Worm (Caenorhabditis elegans): ENCODE measurements around the gene T25B6.3.

- TF ChIP-seq C16A3.4 (tag; optimal IDR thresholded peaks at IDR 0.05) = no peak
- no peak for TF ChIP-seq nhr-28 (tag; optimal IDR thresholded peaks at IDR 0.05)
- no peak for TF ChIP-seq aha-1 (tag; optimal IDR thresholded peaks at IDR 0.05)
- TF ChIP-seq aly-2 (tag; optimal IDR thresholded peaks at IDR 0.05) = no peak
- TF ChIP-seq ama-1 (optimal IDR thresholded peaks at IDR 0.05) = no peak
- TF ChIP-seq ztf-11 (tag; optimal IDR thresholded peaks at IDR 0.05) = no peak
- TF ChIP-seq F16B12.6 (tag; optimal IDR thresholded peaks at IDR 0.05) = no peak
- no peak for TF ChIP-seq alr-1 (tag; optimal IDR thresholded peaks at IDR 0.05; ENCODE audit: borderline replicate concordance)
- TF ChIP-seq jun-1 (tag; optimal IDR thresholded peaks at IDR 0.05) = no peak
- TF ChIP-seq lin-39 (tag; optimal IDR thresholded peaks at IDR 0.05) = no peak
- TF ChIP-seq C34B4.2 (tag; optimal IDR thresholded peaks at IDR 0.05) = no peak
- TF ChIP-seq lin-15B (tag; optimal IDR thresholded peaks at IDR 0.05) = no peak
- TF ChIP-seq ztf-4 (tag; optimal IDR thresholded peaks at IDR 0.05) = no peak
Measured at ce11 chrX:8986452-8986851, 41.0 kb upstream of the T25B6.3 start.
